Fruit fly (Drosophila melanogaster) whole organism, pupa: ENCODE results near the gene CG3597.

Experiments
- CG10348 ChIP-seq: fragments of 200-800 bp; sonication (Bioruptor generic); IDR thresholded peaks from 2 replicates; pipeline ENCODE4 v1.3.6; 2022; ENCODE audit warnings: missing biosample characterization, missing genetic modification characterization
- CG13204 ChIP-seq: fragments of 200-800 bp; sonication (Bioruptor generic); optimal IDR thresholded peaks from 2 replicates; lab custom pipeline; 2018; ENCODE audit warnings: missing biosample characterization, mild to moderate bottlenecking, missing genetic modification characterization, moderate library complexity
- CG14655 ChIP-seq: fragments of 200-800 bp; sonication (Bioruptor generic); optimal IDR thresholded peaks from 3 replicates; lab custom pipeline; 2017; ENCODE audit warnings: mild to moderate bottlenecking, missing biosample characterization, missing genetic modification reagents, missing genetic modification characterization
- CG17806 ChIP-seq: fragments of 200-800 bp; sonication (Bioruptor generic); optimal IDR thresholded peaks from 2 replicates; lab custom pipeline; 2018; ENCODE audit warnings: missing biosample characterization, mild to moderate bottlenecking, missing genetic modification characterization, moderate library complexity
- CG34367 ChIP-seq: fragments of 200-800 bp; sonication (Bioruptor generic); optimal IDR thresholded peaks from 2 replicates; lab custom pipeline; 2018; ENCODE audit warnings: missing biosample characterization, mild to moderate bottlenecking, missing genetic modification characterization
- CG4496 ChIP-seq: fragments of 200-800 bp; sonication (Bioruptor generic); IDR thresholded peaks from 3 replicates; pipeline ENCODE4 v1.3.6; 2022; ENCODE audit warnings: missing biosample characterization, missing genetic modification characterization
- CG8159 ChIP-seq: fragments of 200-800 bp; sonication (Bioruptor generic); optimal IDR thresholded peaks from 3 replicates; lab custom pipeline; 2018; ENCODE audit warnings: missing biosample characterization, mild to moderate bottlenecking, missing genetic modification characterization, moderate library complexity
- EcR ChIP-seq: fragments of 200-800 bp; sonication (Bioruptor generic); optimal IDR thresholded peaks from 3 replicates; lab custom pipeline; 2019; ENCODE audit warnings: missing biosample characterization, missing genetic modification characterization, mild to moderate bottlenecking, moderate library complexity, missing genetic modification reagents
- Ets98B ChIP-seq: fragments of 200-800 bp; sonication (Bioruptor generic); IDR thresholded peaks from 2 replicates; pipeline ENCODE4 v1.3.6; 2022; ENCODE audit warnings: missing biosample characterization, missing genetic modification characterization
- Pif1B ChIP-seq: fragments of 200-800 bp; sonication (Bioruptor generic); optimal IDR thresholded peaks from 3 replicates; lab custom pipeline; 2016; ENCODE audit warnings: missing biosample characterization, missing genetic modification characterization
- Snoo ChIP-seq: fragments of 200-800 bp; sonication (Bioruptor generic); optimal IDR thresholded peaks from 3 replicates; lab custom pipeline; 2017; ENCODE audit warnings: missing biosample characterization, mild to moderate bottlenecking, missing genetic modification characterization, inconsistent platforms
- gl ChIP-seq: fragments of 200-800 bp; sonication (Bioruptor generic); optimal IDR thresholded peaks from 2 replicates; lab custom pipeline; 2018; ENCODE audit warnings: missing biosample characterization, mild to moderate bottlenecking, missing genetic modification characterization
- rn ChIP-seq: fragments of 200-800 bp; sonication (Bioruptor generic); IDR thresholded peaks from 2 replicates; pipeline ENCODE4 v1.3.6; 2022; ENCODE audit warnings: missing biosample characterization, missing genetic modification characterization

- TF ChIP-seq EcR (GFP tag; lab: Kevin White, UChicago) (peak; percentile 30), Snoo (tag; lab: Kevin White, UChicago) (peak; percentile 60), CG34367 (peak; percentile 55), Ets98B (peak; percentile 89), CG10348 (no peak), CG13204 (GFP tag; lab: Kevin White, UChicago) (peak; percentile 59), CG17806 (peak; percentile 54), CG14655 (GFP tag; lab: Kevin White, UChicago) (peak; percentile 54), CG8159 (tag; lab: Kevin White, UChicago) (peak; percentile 49), rn (GFP tag; lab: Robert Waterston, UW) (peak; percentile 51; the same call in 1 of the 2 replicates), gl (tag; lab: Kevin White, UChicago) (peak; percentile 72), Pif1B (peak; percentile 88), CG4496 (GFP tag; lab: Robert Waterston, UW) (peak; percentile 91)
Measured at dm6 chr2L:2373818-2374746, 2.8 kb upstream of the CG3597 start, which contains the start of the genes CG3609 and CG15390.
